Worm (Caenorhabditis elegans): Measurements from ENCODE around the gene ZK418.11.

DNA sequence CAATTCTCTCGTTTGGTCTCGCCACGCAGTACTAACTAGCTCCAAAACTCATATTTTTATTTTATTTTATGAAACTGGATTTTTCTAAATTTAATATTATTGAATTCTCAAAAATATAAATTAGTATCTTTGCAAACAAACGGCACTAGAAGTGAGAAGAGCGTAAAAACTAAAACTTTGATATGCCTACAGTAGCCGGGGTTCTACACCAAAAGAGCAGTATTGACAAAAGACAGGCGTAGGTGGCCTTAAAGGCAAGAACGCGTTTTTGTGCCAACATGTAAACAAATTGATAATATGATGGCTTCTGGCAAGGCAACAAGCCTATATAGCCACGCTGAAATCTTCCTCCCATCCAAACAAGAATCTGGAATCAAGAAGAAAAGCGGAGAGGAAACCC is 37.5 kb upstream of the ZK418.11 start, which contains the start of gene R01H2.1:
- TF ChIP-seq flt-1 (GFP tag; IDR thresholded peaks at IDR 0.05): no peak
- no peak for TF ChIP-seq ama-1 (optimal IDR thresholded peaks at IDR 0.05)
- TF ChIP-seq ceh-36 (tag; optimal IDR thresholded peaks at IDR 0.05): no peak
- no peak for TF ChIP-seq hmg-4 (GFP tag; optimal IDR thresholded peaks at IDR 0.05)
- no peak for TF ChIP-seq ets-7 (tag; optimal IDR thresholded peaks at IDR 0.05)
- TF ChIP-seq pes-1 (GFP tag; IDR thresholded peaks at IDR 0.05): no peak
- no peak for TF ChIP-seq aly-1 (tag; optimal IDR thresholded peaks at IDR 0.05)
- no peak for TF ChIP-seq hmbx-1 (tag; optimal IDR thresholded peaks at IDR 0.05)
- no peak for TF ChIP-seq tbx-11 (GFP tag; IDR thresholded peaks at IDR 0.05)
